Worm (Caenorhabditis elegans) whole organism, young adult: Measurements from ENCODE around the gene Y32H12A.8.

Experiments used
- B0336.3 ChIP-seq: fragments of 200-800 bp; sonication (Bioruptor generic); IDR thresholded peaks from 2 replicates; pipeline ENCODE4 v1.3.6; 2022; ENCODE audit warnings: missing genetic modification characterization, missing compliant biosample characterization
- D2030.7 ChIP-seq: fragments of 200-800 bp; sonication (Bioruptor generic); IDR thresholded peaks from 2 replicates; pipeline ENCODE4 v1.3.6; 2022; ENCODE audit warnings: missing genetic modification reagents, missing genetic modification characterization, missing compliant biosample characterization
- F22D6.2 ChIP-seq: sonication (generic microtip); optimal IDR thresholded peaks from 2 replicates; lab custom pipeline; 2016; ENCODE audit warnings: mild to moderate bottlenecking, missing genetic modification characterization, missing compliant biosample characterization
- F33H1.4 ChIP-seq: fragments of 200-800 bp; sonication (Bioruptor generic); IDR thresholded peaks from 2 replicates; pipeline ENCODE4 v1.3.6; 2022; ENCODE audit warnings: missing genetic modification reagents, missing genetic modification characterization, missing compliant biosample characterization
- F37B4.10 ChIP-seq: fragments of 200-800 bp; sonication (Bioruptor generic); IDR thresholded peaks from 2 replicates; pipeline ENCODE4 v1.3.6; 2022; ENCODE audit warnings: missing genetic modification characterization, missing compliant biosample characterization
- F39B2.1 ChIP-seq: fragments of 200-800 bp; sonication (Bioruptor generic); IDR thresholded peaks from 2 replicates; pipeline ENCODE4 v1.3.6; 2022; ENCODE audit warnings: missing genetic modification reagents, missing genetic modification characterization, missing compliant biosample characterization
- K11D2.4 ChIP-seq: fragments of 200-800 bp; sonication (Bioruptor generic); IDR thresholded peaks from 2 replicates; pipeline ENCODE4 v1.3.6; 2022; ENCODE audit warnings: missing genetic modification reagents, missing genetic modification characterization, missing compliant biosample characterization
- K12H6.12 ChIP-seq: fragments of 200-800 bp; sonication (Bioruptor generic); optimal IDR thresholded peaks from 2 replicates; lab custom pipeline; 2018; ENCODE audit warnings: mild to moderate bottlenecking, missing genetic modification characterization, missing compliant biosample characterization
- T07F8.4 ChIP-seq: sonication (generic microtip); optimal IDR thresholded peaks from 2 replicates; lab custom pipeline; 2016; ENCODE audit warnings: mild to moderate bottlenecking, missing genetic modification characterization, moderate library complexity, missing compliant biosample characterization
- T26A5.8 ChIP-seq: sonication (generic microtip); optimal IDR thresholded peaks from 2 replicates; lab custom pipeline; 2016; ENCODE audit warnings: missing genetic modification characterization, missing compliant biosample characterization
- Y53F4B.3 ChIP-seq: fragments of 200-800 bp; sonication (Bioruptor generic); IDR thresholded peaks from 2 replicates; pipeline ENCODE4 v1.3.6; 2022; ENCODE audit warnings: missing genetic modification reagents, missing genetic modification characterization, missing compliant biosample characterization
- Y53G8AR.9 ChIP-seq: fragments of 200-800 bp; sonication (Bioruptor generic); conservative IDR thresholded peaks from 2 replicates; pipeline ENCODE4 v1.3.6; 2022; ENCODE audit warnings: missing genetic modification reagents, missing genetic modification characterization, missing compliant biosample characterization
- Y56A3A.18 ChIP-seq: fragments of 200-800 bp; sonication (Bioruptor generic); IDR thresholded peaks from 2 replicates; pipeline ENCODE4 v1.3.6; 2022; ENCODE audit warnings: missing genetic modification reagents, missing genetic modification characterization, missing compliant biosample characterization
- Y67H2A.10 ChIP-seq: fragments of 200-800 bp; sonication (Bioruptor generic); conservative IDR thresholded peaks from 2 replicates; pipeline ENCODE4 v1.3.6; 2022; ENCODE audit warnings: missing genetic modification reagents, missing genetic modification characterization, missing compliant biosample characterization
- Y79H2A.3 ChIP-seq: fragments of 200-800 bp; sonication (Bioruptor generic); conservative IDR thresholded peaks from 2 replicates; pipeline ENCODE4 v1.3.6; 2022; ENCODE audit warnings: missing genetic modification reagents, missing genetic modification characterization, missing compliant biosample characterization
- ZK185.1 ChIP-seq: sonication (generic microtip); optimal IDR thresholded peaks from 2 replicates; lab custom pipeline; 2016; ENCODE audit warnings: mild to moderate bottlenecking, missing genetic modification characterization, missing compliant biosample characterization; ENCODE audit not compliant: poor library complexity, severe bottlenecking
- attf-5 ChIP-seq: fragments of 200-800 bp; sonication (Bioruptor generic); optimal IDR thresholded peaks from 2 replicates; lab custom pipeline; 2018; ENCODE audit warnings: mild to moderate bottlenecking, missing genetic modification characterization, missing compliant biosample characterization
- dox-1 ChIP-seq: fragments of 200-800 bp; sonication (Bioruptor generic); IDR thresholded peaks from 2 replicates; pipeline ENCODE4 v1.3.6; 2022; ENCODE audit warnings: missing genetic modification reagents, missing genetic modification characterization, missing compliant biosample characterization
- dpff-1 ChIP-seq: sonication (generic microtip); optimal IDR thresholded peaks from 2 replicates; lab custom pipeline; 2017; ENCODE audit warnings: mild to moderate bottlenecking, missing genetic modification characterization, missing compliant biosample characterization
- dpl-1 ChIP-seq: fragments of 150-350 bp; optimal IDR thresholded peaks from 2 replicates; lab custom pipeline; 2014; ENCODE audit warnings: missing biosample characterization, missing genetic modification reagents, missing genetic modification characterization
- ekl-4 ChIP-seq: fragments of 200-800 bp; sonication (Bioruptor generic); IDR thresholded peaks from 2 replicates; pipeline ENCODE4 v1.3.6; 2022; ENCODE audit warnings: missing genetic modification reagents, missing genetic modification characterization, missing compliant biosample characterization
- gei-17 ChIP-seq: fragments of 200-800 bp; sonication (Bioruptor generic); optimal IDR thresholded peaks from 2 replicates; lab custom pipeline; 2018; ENCODE audit warnings: mild to moderate bottlenecking, missing genetic modification characterization, missing compliant biosample characterization
- him-1 ChIP-seq: sonication (generic microtip); optimal IDR thresholded peaks from 2 replicates; lab custom pipeline; 2016; ENCODE audit warnings: missing genotype, missing genetic modification reagents, missing genetic modification characterization, missing compliant biosample characterization
- hlh-12 ChIP-seq: sonication (generic microtip); optimal IDR thresholded peaks from 2 replicates; lab custom pipeline; 2016; ENCODE audit warnings: missing genetic modification characterization, missing compliant biosample characterization
- hmg-1.2 ChIP-seq: fragments of 200-800 bp; sonication (Bioruptor generic); IDR thresholded peaks from 2 replicates; pipeline ENCODE4 v1.3.6; 2022; ENCODE audit warnings: missing genetic modification reagents, missing genetic modification characterization, missing compliant biosample characterization
- let-526 ChIP-seq: fragments of 200-800 bp; sonication (Bioruptor generic); IDR thresholded peaks from 2 replicates; pipeline ENCODE4 v1.3.6; 2022; ENCODE audit warnings: missing genetic modification reagents, missing genetic modification characterization, missing compliant biosample characterization
- let-607 ChIP-seq, 2 experiments: fragments of 200-800 bp in 1 of 2; sonication (Bioruptor generic) in 1 of 2; sonication (generic microtip) in 1 of 2; optimal IDR thresholded peaks; 2 replicates each; lab custom pipeline; 2016 to 2018; ENCODE audit warnings: mild to moderate bottlenecking in 2 of 2, missing compliant biosample characterization in 2 of 2, missing genetic modification characterization in 2 of 2, moderate library complexity in 2 of 2, missing genotype in 1 of 2
- lin-26 ChIP-seq: fragments of 200-800 bp; sonication (Bioruptor generic); IDR thresholded peaks from 2 replicates; pipeline ENCODE4 v1.3.6; 2022; ENCODE audit warnings: missing genetic modification reagents, missing genetic modification characterization, missing compliant biosample characterization
- lin-35 ChIP-seq, 3 experiments: fragments of 150-350 bp in 2 of 3; sonication (generic microtip) in 1 of 3; optimal IDR thresholded peaks; 2 replicates each; lab custom pipeline; 2014 to 2018; ENCODE audit warnings: missing biosample characterization in 3 of 3, missing genetic modification characterization in 3 of 3, missing genetic modification reagents in 3 of 3
- lir-1 ChIP-seq: fragments of 200-800 bp; sonication (Bioruptor generic); conservative IDR thresholded peaks from 2 replicates; pipeline ENCODE4 v1.3.6; 2022; ENCODE audit warnings: missing genetic modification reagents, missing genetic modification characterization, missing compliant biosample characterization
- lsl-1 ChIP-seq: fragments of 200-800 bp; sonication (Bioruptor generic); optimal IDR thresholded peaks from 2 replicates; lab custom pipeline; 2018; ENCODE audit warnings: mild to moderate bottlenecking, missing genetic modification characterization, moderate library complexity, missing compliant biosample characterization
- lsy-27 ChIP-seq: sonication (generic microtip); optimal IDR thresholded peaks from 2 replicates; lab custom pipeline; 2017; ENCODE audit warnings: missing genetic modification characterization, mild to moderate bottlenecking, missing compliant biosample characterization, antibody characterized with exemption, missing genotype, borderline replicate concordance; ENCODE audit not compliant: insufficient read depth
- madf-3 ChIP-seq: fragments of 200-800 bp; sonication (Bioruptor generic); IDR thresholded peaks from 2 replicates; pipeline ENCODE4 v1.3.6; 2022; ENCODE audit warnings: missing genetic modification reagents, missing genetic modification characterization, missing compliant biosample characterization
- madf-6 ChIP-seq: fragments of 200-800 bp; sonication (Bioruptor generic); IDR thresholded peaks from 2 replicates; pipeline ENCODE4 v1.3.6; 2022; ENCODE audit warnings: missing genetic modification reagents, missing genetic modification characterization, missing compliant biosample characterization
- mel-28 ChIP-seq: sonication (generic microtip); optimal IDR thresholded peaks from 2 replicates; lab custom pipeline; 2016; ENCODE audit warnings: borderline replicate concordance, mild to moderate bottlenecking, missing genetic modification characterization, missing compliant biosample characterization
- nfya-1 ChIP-seq: sonication (generic microtip); optimal IDR thresholded peaks from 2 replicates; lab custom pipeline; 2017; ENCODE audit warnings: antibody characterized with exemption, missing compliant biosample characterization, missing genetic modification characterization, borderline replicate concordance; ENCODE audit not compliant: insufficient read depth
- nfya-2 ChIP-seq: fragments of 200-800 bp; sonication (Bioruptor generic); IDR thresholded peaks from 2 replicates; pipeline ENCODE4 v1.3.6; 2022; ENCODE audit warnings: missing genetic modification reagents, missing genetic modification characterization, missing compliant biosample characterization
- nhr-179 ChIP-seq: sonication (generic microtip); optimal IDR thresholded peaks from 2 replicates; lab custom pipeline; 2016; ENCODE audit warnings: mild to moderate bottlenecking, missing genetic modification characterization, missing compliant biosample characterization
- nhr-90 ChIP-seq: sonication (generic microtip); optimal IDR thresholded peaks from 2 replicates; lab custom pipeline; 2016; ENCODE audit warnings: missing genotype, mild to moderate bottlenecking, missing genetic modification characterization, missing compliant biosample characterization
- pbrm-1 ChIP-seq: fragments of 200-800 bp; sonication (Bioruptor generic); IDR thresholded peaks from 2 replicates; pipeline ENCODE4 v1.3.6; 2022; ENCODE audit warnings: missing genetic modification reagents, missing genetic modification characterization, missing compliant biosample characterization
- repo-1 ChIP-seq: sonication (generic microtip); optimal IDR thresholded peaks from 2 replicates; lab custom pipeline; 2017; ENCODE audit warnings: mild to moderate bottlenecking, missing genetic modification characterization, missing compliant biosample characterization
- snpc-1.3 ChIP-seq: sonication (generic microtip); optimal IDR thresholded peaks from 2 replicates; lab custom pipeline; 2017; ENCODE audit warnings: missing genetic modification characterization, mild to moderate bottlenecking, missing compliant biosample characterization, antibody characterized with exemption, moderate library complexity, missing genotype, missing genetic modification reagents; ENCODE audit not compliant: insufficient read depth
- somi-1 ChIP-seq: fragments of 200-800 bp; sonication (Bioruptor generic); optimal IDR thresholded peaks from 2 replicates; lab custom pipeline; 2018; ENCODE audit warnings: mild to moderate bottlenecking, missing genetic modification characterization, missing compliant biosample characterization
- tbp1 ChIP-seq: fragments of 200-800 bp; sonication (Bioruptor generic); optimal IDR thresholded peaks from 2 replicates; lab custom pipeline; 2018; ENCODE audit warnings: mild to moderate bottlenecking, missing genetic modification characterization, missing compliant biosample characterization
- tlf-1 ChIP-seq: fragments of 200-800 bp; sonication (Bioruptor generic); optimal IDR thresholded peaks from 2 replicates; lab custom pipeline; 2018; ENCODE audit warnings: mild to moderate bottlenecking, missing genetic modification characterization, missing compliant biosample characterization
- unc-130 ChIP-seq: sonication (generic microtip); optimal IDR thresholded peaks from 2 replicates; lab custom pipeline; 2016; ENCODE audit warnings: missing genetic modification reagents, missing genetic modification characterization, missing compliant biosample characterization
- zfh-2 ChIP-seq: fragments of 200-800 bp; sonication (Bioruptor generic); conservative IDR thresholded peaks from 2 replicates; pipeline ENCODE4 v1.3.6; 2022; ENCODE audit warnings: missing genetic modification reagents, missing genetic modification characterization, missing compliant biosample characterization
- ztf-3 ChIP-seq: fragments of 200-800 bp; sonication (Bioruptor generic); optimal IDR thresholded peaks from 2 replicates; lab custom pipeline; 2018; ENCODE audit warnings: mild to moderate bottlenecking, missing genetic modification characterization, missing compliant biosample characterization

Y32H12A.8 gene

DNA sequence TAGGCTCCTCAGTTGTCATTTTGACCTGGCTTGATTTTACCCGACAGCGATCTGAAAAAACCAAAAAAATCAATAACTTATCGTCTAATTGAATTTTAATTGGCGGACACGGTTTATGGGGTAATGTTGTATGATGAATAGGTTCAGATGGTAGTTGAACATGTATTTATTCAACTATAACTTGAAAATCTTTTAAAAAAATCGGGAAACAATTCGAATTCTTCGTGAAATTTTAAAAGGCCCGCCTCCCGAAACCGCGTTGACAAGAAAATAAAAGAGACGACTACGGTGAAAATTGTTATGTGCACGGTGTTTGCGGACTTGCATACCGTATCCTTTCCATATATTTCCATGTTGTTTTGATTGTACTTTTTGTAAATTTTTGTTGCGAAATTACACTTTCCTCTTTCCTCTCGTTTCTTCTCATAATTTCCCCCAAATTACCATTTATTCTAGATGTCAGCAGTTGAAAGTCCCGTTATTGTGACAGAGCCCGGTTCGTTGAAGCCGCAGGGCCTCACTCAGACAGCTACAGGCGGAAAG is 36.9 kb upstream of the Y32H12A.8 start, which contains the start of the genes T24G10.2 and disl-2 (continued):
- TF ChIP-seq repo-1 (tag; lab: Kevin White, UChicago) (no peak), nfya-2 (GFP tag; lab: Robert Waterston, UW) (no peak), hmg-1.2 (no peak; the same call in 1 of the 2 replicates), mel-28 (tag; lab: Kevin White, UChicago) (no peak), hlh-12 (tag; lab: Kevin White, UChicago) (no peak), D2030.7 (GFP tag; lab: Robert Waterston, UW) (no peak), F39B2.1 (no peak), nhr-90 (tag; lab: Kevin White, UChicago) (no peak), madf-6 (GFP tag; lab: Robert Waterston, UW) (no peak), lin-26 (GFP tag; lab: Robert Waterston, UW) (no peak), somi-1 (GFP tag; lab: Kevin White, UChicago) (no peak), ekl-4 (GFP tag; lab: Robert Waterston, UW) (no peak), let-526 (GFP tag; lab: Robert Waterston, UW) (no peak), K12H6.12 (tag; lab: Kevin White, UChicago) (peak; percentile 15), F22D6.2 (no peak), Y53F4B.3 (GFP tag; lab: Robert Waterston, UW) (no peak), lin-35 (GFP tag; optimal IDR thresholded peaks at IDR 0.05; lab: Kevin White, UChicago) (peak in 1 of 3 experiments; percentile 27), Y53G8AR.9 (no peak), let-607 (tag; optimal IDR thresholded peaks at IDR 0.05; lab: Kevin White, UChicago) (no peak), T07F8.4 (tag; lab: Kevin White, UChicago) (no peak), him-1 (tag; lab: Kevin White, UChicago) (no peak), nhr-179 (tag; lab: Kevin White, UChicago) (no peak), nfya-1 (tag; lab: Kevin White, UChicago) (no peak), K11D2.4 (GFP tag; lab: Robert Waterston, UW) (no peak), B0336.3 (GFP tag; lab: Robert Waterston, UW) (no peak), tbp1 (GFP tag; lab: Kevin White, UChicago) (no peak), dpl-1 (GFP tag; lab: Kevin White, UChicago) (peak; percentile 10), madf-3 (GFP tag; lab: Robert Waterston, UW) (no peak), Y67H2A.10 (GFP tag; lab: Robert Waterston, UW) (no peak), tlf-1 (GFP tag; lab: Kevin White, UChicago) (no peak), dpff-1 (tag; lab: Kevin White, UChicago) (no peak), Y79H2A.3 (GFP tag; lab: Robert Waterston, UW) (no peak), attf-5 (GFP tag; lab: Kevin White, UChicago) (peak; percentile 76), pbrm-1 (GFP tag; lab: Robert Waterston, UW) (no peak), ztf-3 (GFP tag; lab: Kevin White, UChicago) (no peak), Y56A3A.18 (GFP tag; lab: Robert Waterston, UW) (no peak), gei-17 (GFP tag; lab: Kevin White, UChicago) (no peak), dox-1 (GFP tag; lab: Robert Waterston, UW) (0 out of 2 replicates have a peak, but pooled peaks have one; percentile 16), ZK185.1 (tag; lab: Kevin White, UChicago) (no peak), F33H1.4 (GFP tag; lab: Robert Waterston, UW) (0 out of 2 replicates have a peak, but pooled peaks have one; percentile 22), T26A5.8 (no peak), lsy-27 (tag; lab: Kevin White, UChicago) (no peak), snpc-1.3 (tag; lab: Kevin White, UChicago) (no peak), zfh-2 (GFP tag; lab: Robert Waterston, UW) (no peak), F37B4.10 (GFP tag; lab: Robert Waterston, UW) (no peak), unc-130 (GFP tag; lab: Kevin White, UChicago) (no peak), lir-1 (GFP tag; lab: Robert Waterston, UW) (no peak), lsl-1 (peak; percentile 86)
